Worm (Caenorhabditis elegans) whole organism, young adult: ENCODE results near the gene nrf-5.
A peak's percentile ranks its signal among the peaks of the same experiment; 100 is the strongest.

Experiments
- B0336.3 ChIP-seq: fragments of 200-800 bp; sonication (Bioruptor generic); IDR thresholded peaks from 2 replicates; pipeline ENCODE4 v1.3.6; 2022; ENCODE audit warnings: missing genetic modification characterization, missing compliant biosample characterization
- F22D6.2 ChIP-seq: sonication (generic microtip); optimal IDR thresholded peaks from 2 replicates; lab custom pipeline; 2016; ENCODE audit warnings: mild to moderate bottlenecking, missing genetic modification characterization, missing compliant biosample characterization
- F52B5.7 ChIP-seq: sonication (generic microtip); optimal IDR thresholded peaks from 2 replicates; lab custom pipeline; 2016; ENCODE audit warnings: mild to moderate bottlenecking, missing genetic modification characterization, missing compliant biosample characterization
- K12H6.12 ChIP-seq: fragments of 200-800 bp; sonication (Bioruptor generic); optimal IDR thresholded peaks from 2 replicates; lab custom pipeline; 2018; ENCODE audit warnings: mild to moderate bottlenecking, missing genetic modification characterization, missing compliant biosample characterization
- Y53G8AR.9 ChIP-seq: fragments of 200-800 bp; sonication (Bioruptor generic); conservative IDR thresholded peaks from 2 replicates; pipeline ENCODE4 v1.3.6; 2022; ENCODE audit warnings: missing genetic modification reagents, missing genetic modification characterization, missing compliant biosample characterization
- Y56A3A.18 ChIP-seq: fragments of 200-800 bp; sonication (Bioruptor generic); IDR thresholded peaks from 2 replicates; pipeline ENCODE4 v1.3.6; 2022; ENCODE audit warnings: missing genetic modification reagents, missing genetic modification characterization, missing compliant biosample characterization
- Y95B8A.8 ChIP-seq: fragments of 200-800 bp; sonication (Bioruptor generic); IDR thresholded peaks from 2 replicates; pipeline ENCODE4 v1.3.6; 2022; ENCODE audit warnings: missing genetic modification reagents, missing genetic modification characterization, missing compliant biosample characterization
- ZK185.1 ChIP-seq: sonication (generic microtip); optimal IDR thresholded peaks from 2 replicates; lab custom pipeline; 2016; ENCODE audit warnings: mild to moderate bottlenecking, missing genetic modification characterization, missing compliant biosample characterization; ENCODE audit not compliant: poor library complexity, severe bottlenecking
- ama-1 ChIP-seq, 3 experiments: fragments of 150-350 bp in 1 of 3; sonication (generic microtip) in 2 of 3; optimal IDR thresholded peaks; 2 replicates each; lab custom pipeline; 2014 to 2018; ENCODE audit warnings: missing biosample characterization in 2 of 3, missing genetic modification characterization in 2 of 3, missing genetic modification reagents in 2 of 3
- aptf-2 ChIP-seq: fragments of 200-800 bp; sonication (Bioruptor generic); conservative IDR thresholded peaks from 2 replicates; pipeline ENCODE4 v1.3.6; 2022; ENCODE audit warnings: missing genetic modification reagents, missing genetic modification characterization, missing compliant biosample characterization
- athp-1 ChIP-seq: sonication (generic microtip); optimal IDR thresholded peaks from 2 replicates; lab custom pipeline; 2017; ENCODE audit warnings: mild to moderate bottlenecking, missing genetic modification characterization, missing compliant biosample characterization
- attf-3 ChIP-seq: fragments of 200-800 bp; sonication (Bioruptor generic); conservative IDR thresholded peaks from 2 replicates; pipeline ENCODE4 v1.3.6; 2022; ENCODE audit warnings: missing genetic modification reagents, missing genetic modification characterization, missing compliant biosample characterization
- bed-2 ChIP-seq: fragments of 200-800 bp; sonication (Bioruptor generic); IDR thresholded peaks from 2 replicates; pipeline ENCODE4 v1.3.6; 2022; ENCODE audit warnings: missing genetic modification reagents, missing genetic modification characterization, missing compliant biosample characterization
- cebp-1 ChIP-seq, 2 experiments: fragments of 200-800 bp in 1 of 2; sonication (Bioruptor generic) in 1 of 2; sonication (generic microtip) in 1 of 2; IDR thresholded peaks in 1 of 2; optimal IDR thresholded peaks in 1 of 2; 2 replicates each; pipeline versions ENCODE4 v1.3.6 to Lab custom; 2017 to 2022; ENCODE audit warnings: missing compliant biosample characterization in 2 of 2, missing genetic modification characterization in 2 of 2, mild to moderate bottlenecking in 1 of 2, missing genetic modification reagents in 1 of 2, moderate library complexity in 1 of 2
- ceh-100 ChIP-seq: fragments of 200-800 bp; sonication (Bioruptor generic); IDR thresholded peaks from 2 replicates; pipeline ENCODE4 v1.3.6; 2022; ENCODE audit warnings: missing genetic modification reagents, missing genetic modification characterization, missing compliant biosample characterization
- ceh-27 ChIP-seq: fragments of 200-800 bp; sonication (Bioruptor generic); optimal IDR thresholded peaks from 2 replicates; lab custom pipeline; 2018; ENCODE audit warnings: mild to moderate bottlenecking, missing genetic modification characterization, moderate library complexity, missing compliant biosample characterization
- ceh-40 ChIP-seq: fragments of 200-800 bp; sonication (Bioruptor generic); IDR thresholded peaks from 2 replicates; pipeline ENCODE4 v1.3.6; 2022; ENCODE audit warnings: missing genetic modification characterization, missing compliant biosample characterization
- dox-1 ChIP-seq: fragments of 200-800 bp; sonication (Bioruptor generic); IDR thresholded peaks from 2 replicates; pipeline ENCODE4 v1.3.6; 2022; ENCODE audit warnings: missing genetic modification reagents, missing genetic modification characterization, missing compliant biosample characterization
- dpl-1 ChIP-seq: fragments of 150-350 bp; optimal IDR thresholded peaks from 2 replicates; lab custom pipeline; 2014; ENCODE audit warnings: missing biosample characterization, missing genetic modification reagents, missing genetic modification characterization
- egl-18 ChIP-seq: fragments of 200-800 bp; sonication (Bioruptor generic); IDR thresholded peaks from 2 replicates; pipeline ENCODE4 v1.3.6; 2022; ENCODE audit warnings: missing genetic modification reagents, missing genetic modification characterization, missing compliant biosample characterization
- egl-44 ChIP-seq: fragments of 200-800 bp; sonication (Bioruptor generic); IDR thresholded peaks from 2 replicates; pipeline ENCODE4 v1.3.6; 2022; ENCODE audit warnings: missing genetic modification reagents, missing genetic modification characterization, missing compliant biosample characterization
- him-1 ChIP-seq: sonication (generic microtip); optimal IDR thresholded peaks from 2 replicates; lab custom pipeline; 2016; ENCODE audit warnings: missing genotype, missing genetic modification reagents, missing genetic modification characterization, missing compliant biosample characterization
- hsf-1 ChIP-seq: fragments of 200-800 bp; sonication (Bioruptor generic); IDR thresholded peaks from 2 replicates; pipeline ENCODE4 v1.3.6; 2022; ENCODE audit warnings: missing genetic modification reagents, missing genetic modification characterization, missing compliant biosample characterization
- let-607 ChIP-seq, 2 experiments: fragments of 200-800 bp in 1 of 2; sonication (Bioruptor generic) in 1 of 2; sonication (generic microtip) in 1 of 2; optimal IDR thresholded peaks; 2 replicates each; lab custom pipeline; 2016 to 2018; ENCODE audit warnings: mild to moderate bottlenecking in 2 of 2, missing compliant biosample characterization in 2 of 2, missing genetic modification characterization in 2 of 2, moderate library complexity in 2 of 2, missing genotype in 1 of 2
- lin-35 ChIP-seq, 3 experiments: fragments of 150-350 bp in 2 of 3; sonication (generic microtip) in 1 of 3; optimal IDR thresholded peaks; 2 replicates each; lab custom pipeline; 2014 to 2018; ENCODE audit warnings: missing biosample characterization in 3 of 3, missing genetic modification characterization in 3 of 3, missing genetic modification reagents in 3 of 3
- lin-54 ChIP-seq: fragments of 200-800 bp; sonication (Bioruptor generic); optimal IDR thresholded peaks from 2 replicates; lab custom pipeline; 2018; ENCODE audit warnings: mild to moderate bottlenecking, missing genetic modification characterization, missing compliant biosample characterization
- lir-1 ChIP-seq: fragments of 200-800 bp; sonication (Bioruptor generic); conservative IDR thresholded peaks from 2 replicates; pipeline ENCODE4 v1.3.6; 2022; ENCODE audit warnings: missing genetic modification reagents, missing genetic modification characterization, missing compliant biosample characterization
- lsl-1 ChIP-seq: fragments of 200-800 bp; sonication (Bioruptor generic); optimal IDR thresholded peaks from 2 replicates; lab custom pipeline; 2018; ENCODE audit warnings: mild to moderate bottlenecking, missing genetic modification characterization, moderate library complexity, missing compliant biosample characterization
- madf-10 ChIP-seq: sonication (generic microtip); optimal IDR thresholded peaks from 2 replicates; lab custom pipeline; 2016; ENCODE audit warnings: mild to moderate bottlenecking, missing genetic modification characterization, missing compliant biosample characterization
- madf-6 ChIP-seq: fragments of 200-800 bp; sonication (Bioruptor generic); IDR thresholded peaks from 2 replicates; pipeline ENCODE4 v1.3.6; 2022; ENCODE audit warnings: missing genetic modification reagents, missing genetic modification characterization, missing compliant biosample characterization
- madf-8 ChIP-seq: fragments of 200-800 bp; sonication (Bioruptor generic); conservative IDR thresholded peaks from 2 replicates; pipeline ENCODE4 v1.3.6; 2022; ENCODE audit warnings: missing genetic modification reagents, missing genetic modification characterization, missing compliant biosample characterization
- mcd-1 ChIP-seq: fragments of 200-800 bp; sonication (Bioruptor generic); IDR thresholded peaks from 2 replicates; pipeline ENCODE4 v1.3.6; 2022; ENCODE audit warnings: missing genetic modification reagents, missing genetic modification characterization, missing compliant biosample characterization
- nhr-80 ChIP-seq: sonication (generic microtip); optimal IDR thresholded peaks from 2 replicates; lab custom pipeline; 2016; ENCODE audit warnings: missing genetic modification characterization, missing compliant biosample characterization
- nhr-90 ChIP-seq: sonication (generic microtip); optimal IDR thresholded peaks from 2 replicates; lab custom pipeline; 2016; ENCODE audit warnings: missing genotype, mild to moderate bottlenecking, missing genetic modification characterization, missing compliant biosample characterization
- pbrm-1 ChIP-seq: fragments of 200-800 bp; sonication (Bioruptor generic); IDR thresholded peaks from 2 replicates; pipeline ENCODE4 v1.3.6; 2022; ENCODE audit warnings: missing genetic modification reagents, missing genetic modification characterization, missing compliant biosample characterization
- pha-4 ChIP-seq: fragments of 150-350 bp; sonication (generic microtip); optimal IDR thresholded peaks from 2 replicates; lab custom pipeline; 2014; ENCODE audit warnings: missing biosample characterization, missing genetic modification reagents, missing genetic modification characterization
- rcor-1 ChIP-seq: fragments of 200-800 bp; sonication (Bioruptor generic); IDR thresholded peaks from 2 replicates; pipeline ENCODE4 v1.3.6; 2022; ENCODE audit warnings: missing genetic modification reagents, missing genetic modification characterization, missing compliant biosample characterization
- somi-1 ChIP-seq: fragments of 200-800 bp; sonication (Bioruptor generic); optimal IDR thresholded peaks from 2 replicates; lab custom pipeline; 2018; ENCODE audit warnings: mild to moderate bottlenecking, missing genetic modification characterization, missing compliant biosample characterization
- tlf-1 ChIP-seq: fragments of 200-800 bp; sonication (Bioruptor generic); optimal IDR thresholded peaks from 2 replicates; lab custom pipeline; 2018; ENCODE audit warnings: mild to moderate bottlenecking, missing genetic modification characterization, missing compliant biosample characterization
- xnd-1 ChIP-seq: sonication (generic microtip); optimal IDR thresholded peaks from 2 replicates; lab custom pipeline; 2016; ENCODE audit warnings: missing genotype, missing genetic modification reagents, missing genetic modification characterization, missing compliant biosample characterization
- ztf-18 ChIP-seq: sonication (generic microtip); optimal IDR thresholded peaks from 2 replicates; lab custom pipeline; 2016; ENCODE audit warnings: missing genotype, mild to moderate bottlenecking, missing genetic modification characterization, missing compliant biosample characterization
- ztf-26 ChIP-seq: sonication (generic microtip); optimal IDR thresholded peaks from 2 replicates; lab custom pipeline; 2017; ENCODE audit warnings: missing genetic modification characterization, missing compliant biosample characterization
- ztf-28 ChIP-seq: fragments of 200-800 bp; sonication (Bioruptor generic); IDR thresholded peaks from 2 replicates; pipeline ENCODE4 v1.3.6; 2022; ENCODE audit warnings: missing genetic modification reagents, missing genetic modification characterization, missing compliant biosample characterization

nrf-5 gene

ce11 chrV:13787948-13788681 is 40.0 kb upstream of the nrf-5 start:
- peak in 1 of 3 experiments; percentile 6 for TF ChIP-seq lin-35 (GFP tag; optimal IDR thresholded peaks at IDR 0.05; lab: Kevin White, UChicago)
- TF ChIP-seq nhr-80 (tag; lab: Kevin White, UChicago) = peak; percentile 68
- TF ChIP-seq ztf-26 (tag; lab: Kevin White, UChicago) = no peak

- TF ChIP-seq egl-18 (GFP tag; lab: Robert Waterston, UW) (no peak), lin-54 (GFP tag; lab: Kevin White, UChicago) (peak; percentile 51), dox-1 (GFP tag; lab: Robert Waterston, UW) (peak; percentile 79), ceh-100 (peak; percentile 25; the same call in 1 of the 2 replicates), hsf-1 (no peak; the same call in 1 of the 2 replicates), aptf-2 (GFP tag; lab: Robert Waterston, UW) (no peak), madf-6 (GFP tag; lab: Robert Waterston, UW) (no peak), Y95B8A.8 (GFP tag; lab: Robert Waterston, UW) (peak; percentile 73; the same call in 1 of the 2 replicates), F52B5.7 (no peak), lsl-1 (no peak), lin-35 (GFP tag; optimal IDR thresholded peaks at IDR 0.05; lab: Kevin White, UChicago) (peak in 1 of 3 experiments; percentile 56), egl-44 (GFP tag; lab: Robert Waterston, UW) (no peak; the same call in 1 of the 2 replicates), dpl-1 (GFP tag; lab: Kevin White, UChicago) (peak; percentile 1), him-1 (tag; lab: Kevin White, UChicago) (no peak), nhr-80 (tag; lab: Kevin White, UChicago) (peak; percentile 93), ZK185.1 (tag; lab: Kevin White, UChicago) (peak; percentile 7), lir-1 (no peak), madf-10 (tag; lab: Kevin White, UChicago) (peak; percentile 61), pha-4 (tag; lab: Kevin White, UChicago) (no peak), ztf-18 (tag; lab: Kevin White, UChicago) (peak; percentile 48), Y56A3A.18 (GFP tag; lab: Robert Waterston, UW) (0 out of 2 replicates have a peak, but pooled peaks have one; percentile 51), athp-1 (tag; lab: Kevin White, UChicago) (peak; percentile 1), pbrm-1 (GFP tag; lab: Robert Waterston, UW) (0 out of 2 replicates have a peak, but pooled peaks have one; percentile 24), ceh-40 (GFP tag; lab: Robert Waterston, UW) (no peak), madf-8 (GFP tag; lab: Robert Waterston, UW) (no peak), tlf-1 (GFP tag; lab: Kevin White, UChicago) (peak; percentile 26), ztf-28 (GFP tag; lab: Robert Waterston, UW) (no peak), cebp-1 (GFP tag; IDR thresholded peaks at IDR 0.05; lab: Robert Waterston, UW) (peak; percentile 72; the same call in 1 of the 2 replicates), cebp-1 (tag; optimal IDR thresholded peaks at IDR 0.05; lab: Kevin White, UChicago) (peak; percentile 88), ama-1 (optimal IDR thresholded peaks at IDR 0.05; lab: Kevin White, UChicago) (peak; percentile 12), ama-1 (GFP tag; optimal IDR thresholded peaks at IDR 0.05; lab: Kevin White, UChicago) (no peak), bed-2 (GFP tag; lab: Robert Waterston, UW) (no peak), ceh-27 (GFP tag; lab: Kevin White, UChicago) (peak; percentile 76), somi-1 (GFP tag; lab: Kevin White, UChicago) (peak; percentile 20), B0336.3 (peak; percentile 39; the same call in 1 of the 2 replicates), rcor-1 (peak; percentile 24; the same call in 1 of the 2 replicates), mcd-1 (GFP tag; lab: Robert Waterston, UW) (peak; percentile 79), K12H6.12 (peak; percentile 84), nhr-90 (tag; lab: Kevin White, UChicago) (peak; percentile 23), Y53G8AR.9 (GFP tag; lab: Robert Waterston, UW) (no peak), F22D6.2 (no peak), let-607 (tag; optimal IDR thresholded peaks at IDR 0.05; lab: Kevin White, UChicago) (peak in 1 of 2 experiments; percentile 41), attf-3 (no peak), xnd-1 (tag; lab: Kevin White, UChicago) (no peak)
These were observed 38.7 kb upstream of the nrf-5 start for ce11 chrV:13789362-13789761.
